Fruit fly (Drosophila melanogaster): Measurements from ENCODE around the gene CG15741.

The CG15741 gene

DNA sequence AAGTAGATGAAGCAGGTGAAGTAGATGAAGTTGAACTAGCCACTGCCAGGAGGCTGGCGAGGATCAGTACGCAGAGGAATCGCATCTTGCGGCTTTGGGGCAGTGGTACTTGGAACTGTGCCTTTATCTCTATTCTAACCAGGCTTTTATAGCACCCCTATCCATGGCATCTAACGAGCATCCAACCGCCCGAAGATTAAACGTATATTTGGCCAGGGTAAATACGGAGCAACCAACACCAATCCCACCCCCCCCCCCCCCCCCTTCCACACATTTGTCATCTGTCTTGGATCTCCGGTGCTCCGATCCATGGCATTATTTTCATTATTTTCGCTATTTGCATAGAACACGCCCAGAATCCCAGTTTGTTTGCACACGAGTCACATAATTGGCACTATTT lies at the start of gene CG15741:
Gene CG15741 (minus strand): TSS at position 101 of the 400 bp plus-strand sequence.
- TF ChIP-seq rn (GFP tag; IDR thresholded peaks at IDR 0.05) (no peak), CG14655 (GFP tag; optimal IDR thresholded peaks at IDR 0.05) (no peak), CG13204 (GFP tag; optimal IDR thresholded peaks at IDR 0.05) (no peak), Snoo (tag; optimal IDR thresholded peaks at IDR 0.05) (no peak)

- no peak for TF ChIP-seq CG15710 (tag; optimal IDR thresholded peaks at IDR 0.05)
- TF ChIP-seq Snoo (tag; optimal IDR thresholded peaks at IDR 0.05), result no peak
- TF ChIP-seq CG4496 (GFP tag; IDR thresholded peaks at IDR 0.05), result no peak
- no peak for TF ChIP-seq CG34367 (tag; optimal IDR thresholded peaks at IDR 0.05)
- TF ChIP-seq gl (tag; optimal IDR thresholded peaks at IDR 0.05), result no peak
- no peak for TF ChIP-seq Pif1A (GFP tag; optimal IDR thresholded peaks at IDR 0.05)
- no peak for TF ChIP-seq EcR (GFP tag; optimal IDR thresholded peaks at IDR 0.05)
- TF ChIP-seq CG32121 (GFP tag; IDR thresholded peaks at IDR 0.05), result no peak
- no peak for TF ChIP-seq CG17806 (tag; optimal IDR thresholded peaks at IDR 0.05)
- TF ChIP-seq rn (GFP tag; IDR thresholded peaks at IDR 0.05), result no peak
- no peak for TF ChIP-seq Pif1B (GFP tag; optimal IDR thresholded peaks at IDR 0.05)
- TF ChIP-seq CG10348 (GFP tag; IDR thresholded peaks at IDR 0.05), result no peak
- no peak for TF ChIP-seq fd96Ca (GFP tag; IDR thresholded peaks at IDR 0.05)
- no peak for TF ChIP-seq CG14655 (GFP tag; optimal IDR thresholded peaks at IDR 0.05)
These were observed 49.1 kb upstream of the CG15741 start, which contains the start of the genes CG10353 and SelG for dm6 chrX:11886976-11887375. TSS of gene CG10353 (minus strand) at chrX:11887162. TSS of gene SelG (plus strand) at chrX:11887284.

dm6 chrX:11885356-11885755 lies 47.5 kb upstream of the CG15741 start:
- no peak for TF ChIP-seq CG32121 (GFP tag; IDR thresholded peaks at IDR 0.05)
- TF ChIP-seq fd96Ca (GFP tag; IDR thresholded peaks at IDR 0.05), result no peak
- TF ChIP-seq Ets98B (GFP tag; IDR thresholded peaks at IDR 0.05), result no peak
- TF ChIP-seq CG17806 (tag; optimal IDR thresholded peaks at IDR 0.05), result no peak
- no peak for TF ChIP-seq CG8301 (tag; optimal IDR thresholded peaks at IDR 0.05)
- TF ChIP-seq D1 (tag; optimal IDR thresholded peaks at IDR 0.05), result no peak
- no peak for TF ChIP-seq CG13204 (GFP tag; optimal IDR thresholded peaks at IDR 0.05)
- no peak for TF ChIP-seq Snoo (tag; optimal IDR thresholded peaks at IDR 0.05)
- TF ChIP-seq CG34367 (tag; optimal IDR thresholded peaks at IDR 0.05), result no peak
- TF ChIP-seq rn (GFP tag; IDR thresholded peaks at IDR 0.05), result no peak
- TF ChIP-seq Pif1B (GFP tag; optimal IDR thresholded peaks at IDR 0.05), result no peak
- no peak for TF ChIP-seq CG15710 (tag; optimal IDR thresholded peaks at IDR 0.05)
- no peak for TF ChIP-seq EcR (GFP tag; optimal IDR thresholded peaks at IDR 0.05)
- TF ChIP-seq CG4496 (GFP tag; IDR thresholded peaks at IDR 0.05), result no peak
- TF ChIP-seq CG12605 (GFP tag; IDR thresholded peaks at IDR 0.05), result no peak
- TF ChIP-seq CG8159 (tag; optimal IDR thresholded peaks at IDR 0.05), result no peak
- no peak for TF ChIP-seq gl (tag; optimal IDR thresholded peaks at IDR 0.05)

DNA sequence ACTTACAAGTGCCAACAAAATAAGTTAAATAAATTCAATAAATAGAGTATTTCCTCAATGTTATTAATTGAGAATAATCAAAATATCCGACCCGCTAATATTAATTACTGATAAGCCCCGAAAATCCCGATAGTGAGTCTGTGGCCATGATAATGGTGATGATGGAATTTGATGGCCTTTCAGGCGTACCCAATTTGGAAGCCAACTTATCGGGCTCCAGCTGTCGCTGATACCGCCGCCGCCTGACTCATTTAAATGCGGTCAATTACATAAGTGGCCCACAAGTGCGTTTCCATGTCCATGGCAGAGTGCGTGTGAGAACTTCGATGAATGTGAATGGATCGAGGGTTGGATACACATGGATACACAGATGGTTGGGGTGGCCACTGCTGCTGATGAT lies 46.3 kb upstream of the CG15741 start:
- TF ChIP-seq CG17806 (tag; optimal IDR thresholded peaks at IDR 0.05) (no peak), CG8301 (tag; optimal IDR thresholded peaks at IDR 0.05) (no peak), Ets98B (GFP tag; IDR thresholded peaks at IDR 0.05) (no peak), CG15710 (tag; optimal IDR thresholded peaks at IDR 0.05) (no peak), Snoo (tag; optimal IDR thresholded peaks at IDR 0.05) (no peak), fd96Ca (GFP tag; IDR thresholded peaks at IDR 0.05) (no peak), rn (GFP tag; IDR thresholded peaks at IDR 0.05) (no peak), CG8159 (tag; optimal IDR thresholded peaks at IDR 0.05) (no peak), CG32121 (GFP tag; IDR thresholded peaks at IDR 0.05) (no peak), CG9948 (tag; optimal IDR thresholded peaks at IDR 0.05) (no peak), CG34367 (tag; optimal IDR thresholded peaks at IDR 0.05) (no peak), gl (tag; optimal IDR thresholded peaks at IDR 0.05) (no peak), CG13204 (GFP tag; optimal IDR thresholded peaks at IDR 0.05) (no peak)

DNA sequence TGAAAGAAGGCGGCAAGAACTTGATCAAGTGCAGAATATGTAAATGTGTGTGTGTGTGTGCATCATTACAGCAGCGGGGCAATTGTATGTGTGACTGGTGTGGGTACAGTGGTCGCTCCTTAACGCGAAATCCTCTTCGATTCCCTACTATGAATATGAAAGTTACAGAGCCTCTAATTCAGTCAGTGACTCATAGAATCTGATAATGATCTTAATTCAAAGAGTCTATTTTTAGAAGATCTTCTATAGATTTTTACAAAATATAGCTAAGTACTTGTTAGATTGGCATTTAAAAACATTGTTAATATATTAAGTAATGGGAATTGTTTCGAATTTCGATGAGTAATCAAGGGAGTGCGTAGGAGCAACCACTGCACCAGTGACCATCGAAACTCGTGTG lies 44.6 kb upstream of the CG15741 start:
- TF ChIP-seq CG34367 (tag; optimal IDR thresholded peaks at IDR 0.05), result no peak
- TF ChIP-seq CG9948 (tag; optimal IDR thresholded peaks at IDR 0.05), result peak; percentile 15
- TF ChIP-seq CG10348 (GFP tag; IDR thresholded peaks at IDR 0.05), result no peak
- TF ChIP-seq CG15710 (tag; optimal IDR thresholded peaks at IDR 0.05), result peak; percentile 32
- TF ChIP-seq CG32121 (GFP tag; IDR thresholded peaks at IDR 0.05), result no peak
- peak; percentile 44 for TF ChIP-seq CG8159 (tag; optimal IDR thresholded peaks at IDR 0.05)
- TF ChIP-seq CG8301 (tag; optimal IDR thresholded peaks at IDR 0.05), result peak; percentile 28
- peak; percentile 24 for TF ChIP-seq Pif1A (GFP tag; optimal IDR thresholded peaks at IDR 0.05)
- no peak for TF ChIP-seq CG4496 (GFP tag; IDR thresholded peaks at IDR 0.05)
- no peak for TF ChIP-seq Snoo (tag; optimal IDR thresholded peaks at IDR 0.05)
- no peak for TF ChIP-seq Ets98B (GFP tag; IDR thresholded peaks at IDR 0.05)
- no peak for TF ChIP-seq CG12605 (GFP tag; IDR thresholded peaks at IDR 0.05)
- TF ChIP-seq Pif1B (GFP tag; optimal IDR thresholded peaks at IDR 0.05), result no peak
- peak; percentile 39 for TF ChIP-seq CG14655 (GFP tag; optimal IDR thresholded peaks at IDR 0.05)
- TF ChIP-seq CG17806 (tag; optimal IDR thresholded peaks at IDR 0.05), result no peak

dm6 chrX:11881686-11882085 lies 43.9 kb upstream of the CG15741 start:
- TF ChIP-seq CG15710 (tag; optimal IDR thresholded peaks at IDR 0.05) (no peak), D1 (tag; optimal IDR thresholded peaks at IDR 0.05) (no peak), gl (tag; optimal IDR thresholded peaks at IDR 0.05) (peak; percentile 33), Ets98B (GFP tag; IDR thresholded peaks at IDR 0.05) (no peak)

dm6 chrX:11877165-11877564 lies 39.3 kb upstream of the CG15741 start, which contains the start of gene CG10352:
TSS of gene CG10352 (minus strand) at chrX:11877168.
- TF ChIP-seq Ets98B (GFP tag; IDR thresholded peaks at IDR 0.05) (no peak), fd96Ca (GFP tag; IDR thresholded peaks at IDR 0.05) (peak; percentile 44; the same call in 1 of the 3 replicates), CG4496 (GFP tag; IDR thresholded peaks at IDR 0.05) (peak; percentile 61), CG13204 (GFP tag; optimal IDR thresholded peaks at IDR 0.05) (no peak), CG32121 (GFP tag; IDR thresholded peaks at IDR 0.05) (0 out of 2 replicates have a peak, but pooled peaks have one; percentile 35)

Data from whole organism, pupa.